Fruit fly (Drosophila melanogaster) whole organism, embryonic: ENCODE measurements around the gene CG33125.

Experiments
- CG6854 ChIP-seq: fragments of 200-800 bp; sonication (Bioruptor generic); optimal IDR thresholded peaks from 3 replicates; lab custom pipeline; 2017; ENCODE audit warnings: missing biosample characterization, mild to moderate bottlenecking, missing genetic modification characterization
- mld ChIP-seq: fragments of 200-800 bp; sonication (Bioruptor generic); IDR thresholded peaks from 3 replicates; pipeline ENCODE4 v1.3.6; 2022; ENCODE audit warnings: missing biosample characterization, missing genetic modification characterization; ENCODE audit not compliant: partially characterized antibody
- psq ChIP-seq: fragments of 200-800 bp; sonication (Bioruptor generic); optimal IDR thresholded peaks from 2 replicates; lab custom pipeline; 2017; ENCODE audit warnings: missing biosample characterization, missing genetic modification characterization

DNA sequence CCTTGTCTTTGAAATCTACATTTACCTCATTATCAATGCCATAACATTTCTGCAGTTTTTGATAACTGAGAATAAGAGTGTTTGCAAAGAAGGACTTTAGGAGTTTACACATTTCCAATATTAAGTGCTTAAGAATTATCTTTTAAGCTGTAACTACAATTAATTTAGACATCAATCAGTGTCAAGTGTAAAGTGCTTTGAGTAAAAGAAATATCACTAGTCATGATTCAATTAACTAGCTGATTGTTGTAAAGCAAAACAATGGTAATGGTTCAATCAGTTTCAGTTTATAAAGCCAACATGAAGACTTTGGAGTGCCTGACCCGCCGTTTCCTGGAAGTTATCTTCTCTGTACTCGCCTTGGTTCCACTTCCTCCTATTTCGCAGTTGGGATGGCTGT is 17.3 kb upstream of the CG33125 start, which contains the start of gene Gr23a:
- TF ChIP-seq mld (GFP tag; lab: Robert Waterston, UW) = no peak
- TF ChIP-seq CG6854 = no peak
- no peak for TF ChIP-seq psq (GFP tag; lab: Kevin White, UChicago)
